Fruit fly (Drosophila melanogaster) Kc167 (cell line): ENCODE measurements around the gene LUBEL.

Source experiments
- Myc ChIP-seq: fragments of >200 bp; optimal IDR thresholded peaks from 2 replicates; lab custom pipeline; 2017; ENCODE audit warnings: missing external identifiers
- Sin3A ChIP-seq: fragments of >200 bp; optimal IDR thresholded peaks from 2 replicates; lab custom pipeline; 2018; ENCODE audit warnings: missing external identifiers
- h ChIP-seq: fragments of >200 bp; optimal IDR thresholded peaks from 3 replicates; lab custom pipeline; 2018; ENCODE audit warnings: missing external identifiers
- insv ChIP-seq: fragments of >200 bp; optimal IDR thresholded peaks from 3 replicates; lab custom pipeline; 2018; ENCODE audit warnings: missing external identifiers
- psq ChIP-seq: fragments of >200 bp; optimal IDR thresholded peaks from 2 replicates; lab custom pipeline; 2017; ENCODE audit warnings: missing external identifiers
- ttk ChIP-seq: sonication (Bioruptor generic); optimal IDR thresholded peaks from 2 replicates; lab custom pipeline; 2017; ENCODE audit warnings: missing external identifiers

The LUBEL gene

dm6 chr2L:6772655-6773054 is at the start of gene LUBEL:
Gene LUBEL, minus strand, starts transcription at chr2L:6772755.
- TF ChIP-seq Sin3A (no peak), insv (lab: Kevin White, UChicago) (no peak)

- TF ChIP-seq Myc (lab: Kevin White, UChicago) (no peak), ttk (lab: Kevin White, UChicago) (no peak), h (lab: Kevin White, UChicago) (no peak), psq (lab: Kevin White, UChicago) (no peak), insv (lab: Kevin White, UChicago) (no peak), Sin3A (no peak)
These were observed 49.5 kb upstream of the LUBEL start for dm6 chr2L:6822044-6822443.

- TF ChIP-seq psq (lab: Kevin White, UChicago) = no peak
- TF ChIP-seq Myc (lab: Kevin White, UChicago) = no peak
- no peak for TF ChIP-seq ttk (lab: Kevin White, UChicago)
- TF ChIP-seq Sin3A = no peak
- TF ChIP-seq h (lab: Kevin White, UChicago) = no peak
- TF ChIP-seq insv (lab: Kevin White, UChicago) = no peak
These were observed 49.1 kb upstream of the LUBEL start, which contains the start of gene sens-2 for dm6 chr2L:6821631-6822030. Gene sens-2, plus strand, starts transcription at chr2L:6821934.

- no peak for TF ChIP-seq ttk (lab: Kevin White, UChicago)
- no peak for TF ChIP-seq h (lab: Kevin White, UChicago)
- no peak for TF ChIP-seq Myc (lab: Kevin White, UChicago)
- TF ChIP-seq insv (lab: Kevin White, UChicago) = no peak
- TF ChIP-seq Sin3A = no peak
- no peak for TF ChIP-seq psq (lab: Kevin White, UChicago)
These were observed 46.9 kb upstream of the LUBEL start for dm6 chr2L:6819230-6820049.

- TF ChIP-seq ttk (lab: Kevin White, UChicago) = no peak
- TF ChIP-seq insv (lab: Kevin White, UChicago) = no peak
- TF ChIP-seq Myc (lab: Kevin White, UChicago) = no peak
- TF ChIP-seq h (lab: Kevin White, UChicago) = no peak
- TF ChIP-seq Sin3A = no peak
- no peak for TF ChIP-seq psq (lab: Kevin White, UChicago)
These were observed 45.8 kb upstream of the LUBEL start for dm6 chr2L:6818357-6818756.

- TF ChIP-seq insv (lab: Kevin White, UChicago) (no peak), psq (lab: Kevin White, UChicago) (no peak), h (lab: Kevin White, UChicago) (no peak), Myc (lab: Kevin White, UChicago) (no peak), Sin3A (no peak), ttk (lab: Kevin White, UChicago) (no peak)
These were observed 44.9 kb upstream of the LUBEL start for dm6 chr2L:6817493-6817892.

dm6 chr2L:6805783-6806182 is 33.2 kb upstream of the LUBEL start, which contains the start of gene CG17375:
Gene CG17375, minus strand, starts transcription at chr2L:6805792.
- TF ChIP-seq h (lab: Kevin White, UChicago) (no peak), Myc (lab: Kevin White, UChicago) (no peak), insv (lab: Kevin White, UChicago) (no peak), ttk (lab: Kevin White, UChicago) (no peak), Sin3A (no peak)

- TF ChIP-seq ttk (lab: Kevin White, UChicago) (no peak), psq (lab: Kevin White, UChicago) (no peak), insv (lab: Kevin White, UChicago) (no peak), Sin3A (no peak), h (lab: Kevin White, UChicago) (no peak), Myc (lab: Kevin White, UChicago) (no peak)
These were observed 30.2 kb upstream of the LUBEL start, which contains the start of the genes CG17377 and Daao2 for dm6 chr2L:6802740-6803139. Gene CG17377, minus strand, starts transcription at chr2L:6802840. Gene Daao2, plus strand, starts transcription at chr2L:6803011.

dm6 chr2L:6800794-6801193 is 28.2 kb upstream of the LUBEL start, which contains the start of gene CG17376:
Gene CG17376, minus strand, starts transcription at chr2L:6800894.
- TF ChIP-seq psq (lab: Kevin White, UChicago) (no peak), ttk (lab: Kevin White, UChicago) (no peak), Sin3A (no peak), Myc (lab: Kevin White, UChicago) (no peak), h (lab: Kevin White, UChicago) (no peak), insv (lab: Kevin White, UChicago) (no peak)

dm6 chr2L:6799551-6799950 is 27.0 kb upstream of the LUBEL start:
- TF ChIP-seq Sin3A (no peak), insv (lab: Kevin White, UChicago) (no peak), psq (lab: Kevin White, UChicago) (no peak), ttk (lab: Kevin White, UChicago) (no peak), Myc (lab: Kevin White, UChicago) (no peak), h (lab: Kevin White, UChicago) (no peak)

dm6 chr2L:6798762-6799246 is 26.2 kb upstream of the LUBEL start, which contains the start of the genes nrv2 and CG43610:
Gene nrv2, minus strand, starts transcription at chr2L:6798862.
Gene CG43610, plus strand, starts transcription at chr2L:6799196.
- TF ChIP-seq psq (lab: Kevin White, UChicago) = no peak
- no peak for TF ChIP-seq Myc (lab: Kevin White, UChicago)
- no peak for TF ChIP-seq ttk (lab: Kevin White, UChicago)
- TF ChIP-seq Sin3A = no peak
- no peak for TF ChIP-seq h (lab: Kevin White, UChicago)
- no peak for TF ChIP-seq insv (lab: Kevin White, UChicago)

- TF ChIP-seq h (lab: Kevin White, UChicago) (no peak), ttk (lab: Kevin White, UChicago) (no peak), Myc (lab: Kevin White, UChicago) (no peak), psq (lab: Kevin White, UChicago) (no peak), insv (lab: Kevin White, UChicago) (no peak), Sin3A (no peak)
These were observed 24.9 kb upstream of the LUBEL start for dm6 chr2L:6797408-6797807.
